Worm (Caenorhabditis elegans) whole organism, mixed stage, embryonic: ENCODE measurements around the gene glp-1.

Source experiments
- M03D4.4 ChIP-seq: sonication (generic microtip); optimal IDR thresholded peaks from 2 replicates; lab custom pipeline; 2017; ENCODE audit warnings: mild to moderate bottlenecking, missing genetic modification characterization, missing compliant biosample characterization
- bed-3 ChIP-seq: fragments of 200-800 bp; sonication (Bioruptor generic); optimal IDR thresholded peaks from 3 replicates; lab custom pipeline; 2018; ENCODE audit warnings: mild to moderate bottlenecking, missing genetic modification characterization, moderate library complexity, missing compliant biosample characterization
- blmp-1 ChIP-seq: fragments of 150-350 bp; optimal IDR thresholded peaks from 2 replicates; lab custom pipeline; 2014; ENCODE audit warnings: missing biosample characterization, missing genetic modification characterization
- ceh-39 ChIP-seq: fragments of 150-350 bp; optimal IDR thresholded peaks from 2 replicates; lab custom pipeline; 2014; ENCODE audit warnings: missing biosample characterization, missing genetic modification characterization
- ceh-43 ChIP-seq: fragments of 200-800 bp; sonication (Bioruptor generic); optimal IDR thresholded peaks from 2 replicates; lab custom pipeline; 2018; ENCODE audit warnings: mild to moderate bottlenecking, missing genetic modification characterization, moderate library complexity, missing compliant biosample characterization
- ceh-83 ChIP-seq: fragments of 200-800 bp; sonication (Bioruptor generic); optimal IDR thresholded peaks from 2 replicates; lab custom pipeline; 2018; ENCODE audit warnings: mild to moderate bottlenecking, missing genetic modification characterization, missing compliant biosample characterization
- ces-1 ChIP-seq: fragments of 150-350 bp; optimal IDR thresholded peaks from 2 replicates; lab custom pipeline; 2014; ENCODE audit warnings: missing biosample characterization, missing genetic modification reagents, missing genetic modification characterization
- cnd-1 ChIP-seq: fragments of 200-800 bp; sonication (Bioruptor generic); optimal IDR thresholded peaks from 2 replicates; lab custom pipeline; 2018; ENCODE audit warnings: mild to moderate bottlenecking, missing genetic modification characterization, missing compliant biosample characterization
- drap-1 ChIP-seq: fragments of 200-800 bp; sonication (Bioruptor generic); optimal IDR thresholded peaks from 3 replicates; lab custom pipeline; 2018; ENCODE audit warnings: mild to moderate bottlenecking, missing genetic modification characterization, missing compliant biosample characterization
- elt-1 ChIP-seq: sonication (generic microtip); optimal IDR thresholded peaks from 2 replicates; lab custom pipeline; 2017; ENCODE audit warnings: missing genetic modification characterization, mild to moderate bottlenecking, missing compliant biosample characterization, antibody characterized with exemption, moderate library complexity, borderline replicate concordance; ENCODE audit not compliant: insufficient read depth
- elt-3 ChIP-seq: fragments of 150-350 bp; optimal IDR thresholded peaks from 2 replicates; lab custom pipeline; 2014; ENCODE audit warnings: missing biosample characterization, missing genetic modification characterization
- flh-1 ChIP-seq: fragments of 200-800 bp; sonication (Bioruptor generic); optimal IDR thresholded peaks from 2 replicates; lab custom pipeline; 2018; ENCODE audit warnings: mild to moderate bottlenecking, missing genetic modification characterization, moderate library complexity, missing compliant biosample characterization
- lin-13 ChIP-seq: fragments of 150-350 bp; optimal IDR thresholded peaks from 2 replicates; lab custom pipeline; 2014; ENCODE audit warnings: missing biosample characterization, missing genetic modification characterization
- lin-32 ChIP-seq: fragments of 200-800 bp; sonication (Bioruptor generic); optimal IDR thresholded peaks from 2 replicates; lab custom pipeline; 2018; ENCODE audit warnings: mild to moderate bottlenecking, missing genetic modification characterization, missing compliant biosample characterization
- lsy-2 ChIP-seq: fragments of 150-350 bp; optimal IDR thresholded peaks from 2 replicates; lab custom pipeline; 2014; ENCODE audit warnings: missing biosample characterization, missing genetic modification characterization
- mab-5 ChIP-seq: fragments of 150-350 bp; optimal IDR thresholded peaks from 2 replicates; lab custom pipeline; 2014; ENCODE audit warnings: missing biosample characterization, missing genetic modification characterization
- mep-1 ChIP-seq: fragments of 150-350 bp; optimal IDR thresholded peaks from 2 replicates; lab custom pipeline; 2017; ENCODE audit warnings: missing biosample characterization, missing genetic modification reagents, missing genetic modification characterization, inconsistent platforms
- mls-2 ChIP-seq: sonication (generic microtip); optimal IDR thresholded peaks from 2 replicates; lab custom pipeline; 2016; ENCODE audit warnings: mild to moderate bottlenecking, missing genetic modification characterization, moderate library complexity, missing compliant biosample characterization
- nhr-12 ChIP-seq: fragments of 150-350 bp; optimal IDR thresholded peaks from 2 replicates; lab custom pipeline; 2014; ENCODE audit warnings: missing biosample characterization, missing genetic modification characterization
- nhr-2 ChIP-seq: fragments of 150-350 bp; optimal IDR thresholded peaks from 2 replicates; lab custom pipeline; 2014; ENCODE audit warnings: missing biosample characterization, missing genetic modification characterization
- nhr-237 ChIP-seq: fragments of 150-350 bp; optimal IDR thresholded peaks from 2 replicates; lab custom pipeline; 2014; ENCODE audit warnings: missing biosample characterization, missing genetic modification characterization
- nhr-28 ChIP-seq: fragments of 150-350 bp; optimal IDR thresholded peaks from 2 replicates; lab custom pipeline; 2014; ENCODE audit warnings: missing biosample characterization, missing genetic modification characterization
- sem-2 ChIP-seq: fragments of 200-800 bp; sonication (Bioruptor generic); optimal IDR thresholded peaks from 2 replicates; lab custom pipeline; 2018; ENCODE audit warnings: mild to moderate bottlenecking, missing genetic modification characterization, missing compliant biosample characterization
- snpc-4 ChIP-seq: fragments of 150-350 bp; optimal IDR thresholded peaks from 2 replicates; lab custom pipeline; 2014; ENCODE audit warnings: missing biosample characterization, missing genetic modification characterization
- tbx-8 ChIP-seq: fragments of 200-800 bp; sonication (Bioruptor generic); optimal IDR thresholded peaks from 2 replicates; lab custom pipeline; 2018; ENCODE audit warnings: mild to moderate bottlenecking, missing genetic modification characterization, moderate library complexity, missing compliant biosample characterization
- unc-120 ChIP-seq: sonication (generic microtip); optimal IDR thresholded peaks from 2 replicates; lab custom pipeline; 2017; ENCODE audit warnings: missing genetic modification characterization, missing compliant biosample characterization; ENCODE audit not compliant: poor library complexity, severe bottlenecking
- unc-39 ChIP-seq: fragments of 150-350 bp; optimal IDR thresholded peaks from 2 replicates; lab custom pipeline; 2014; ENCODE audit warnings: missing biosample characterization, missing genetic modification characterization
- unc-62 ChIP-seq: fragments of 150-350 bp; optimal IDR thresholded peaks from 2 replicates; lab custom pipeline; 2014; ENCODE audit warnings: missing biosample characterization, missing genetic modification reagents, missing genetic modification characterization
- ztf-11 ChIP-seq: fragments of 150-350 bp; optimal IDR thresholded peaks from 2 replicates; lab custom pipeline; 2014; ENCODE audit warnings: missing biosample characterization, missing genetic modification characterization

Gene glp-1

DNA sequence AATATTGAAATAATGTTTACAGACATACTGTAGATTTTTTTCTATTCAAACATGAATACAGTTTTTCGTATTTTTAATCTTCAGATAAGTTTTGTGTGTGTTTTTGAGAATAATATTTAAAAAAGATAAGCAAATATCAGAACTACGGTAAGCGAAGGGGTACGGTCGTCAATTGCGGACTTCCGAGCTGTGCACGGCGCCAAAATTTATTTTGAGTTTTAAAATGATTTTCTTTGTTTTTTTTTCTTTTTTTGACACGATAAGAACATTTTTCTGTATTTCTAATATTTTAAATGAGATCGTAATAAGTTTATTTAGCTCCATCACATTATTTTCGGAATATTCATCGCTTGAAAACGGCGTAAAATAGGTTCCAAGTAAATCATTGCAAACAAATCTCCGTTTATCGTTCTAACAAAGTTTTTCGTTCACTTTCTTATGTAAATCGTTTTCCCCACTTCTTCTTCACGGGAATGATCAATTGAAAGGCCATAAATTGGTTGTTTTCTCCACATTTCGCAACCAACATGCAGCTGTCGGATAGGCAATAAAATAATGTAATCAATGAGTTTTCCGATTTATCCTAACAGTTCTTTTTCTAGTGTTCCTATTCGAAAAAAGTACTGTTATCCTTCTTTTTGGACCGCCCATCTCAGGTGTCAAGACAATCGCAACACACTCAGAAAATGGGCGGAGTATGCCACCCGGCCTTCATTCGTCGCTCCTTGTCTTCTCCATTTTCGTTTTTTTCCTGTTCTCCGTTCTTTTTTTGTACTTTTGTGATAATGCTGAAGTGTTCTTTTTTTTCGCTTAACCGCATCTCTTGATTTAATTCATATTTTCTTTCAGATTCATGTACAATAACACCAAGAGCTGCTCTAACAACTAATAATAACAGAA is at the start of gene glp-1:
Gene glp-1 (plus strand): TSS at position 850 of the 900 bp plus-strand sequence.
- no peak for TF ChIP-seq tbx-8 (GFP tag; lab: Kevin White, UChicago)
- TF ChIP-seq mab-5 (tag; lab: Kevin White, UChicago): no peak
- no peak for TF ChIP-seq blmp-1 (tag; lab: Kevin White, UChicago)
- TF ChIP-seq ztf-11: no peak
- no peak for TF ChIP-seq bed-3
- TF ChIP-seq unc-120 (tag; lab: Kevin White, UChicago): no peak
- no peak for TF ChIP-seq mep-1 (tag; lab: Kevin White, UChicago)
- TF ChIP-seq mls-2: no peak
- TF ChIP-seq M03D4.4 (tag; lab: Kevin White, UChicago): no peak
- TF ChIP-seq lin-32 (GFP tag; lab: Kevin White, UChicago): no peak
- no peak for TF ChIP-seq flh-1 (GFP tag; lab: Kevin White, UChicago)

DNA sequence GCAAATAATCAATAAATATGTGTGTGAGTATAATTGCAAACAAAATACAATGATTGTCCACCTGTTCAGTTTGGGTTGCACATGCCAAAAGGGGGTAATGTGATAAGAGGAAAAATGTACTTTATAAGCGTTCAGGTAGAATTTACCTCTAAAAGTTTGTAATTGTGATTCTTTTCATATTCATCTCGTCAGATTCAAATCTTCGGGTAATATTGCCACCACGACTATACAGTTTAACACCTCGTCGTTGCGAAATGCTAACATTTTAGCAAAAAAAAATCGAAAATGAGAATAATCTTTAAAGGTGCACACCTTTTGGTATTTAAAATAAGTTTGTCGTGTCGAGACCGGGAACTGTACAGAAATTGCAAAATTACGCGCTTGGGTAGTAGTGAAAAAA is 48.8 kb upstream of the glp-1 start, which contains the start of gene nac-2:
Gene nac-2 (minus strand): TSS at position 101 of the 400 bp plus-strand sequence.
- no peak for TF ChIP-seq cnd-1 (tag; lab: Kevin White, UChicago)
- TF ChIP-seq ceh-39 (tag; lab: Kevin White, UChicago): no peak
- TF ChIP-seq sem-2 (GFP tag; lab: Kevin White, UChicago): no peak

DNA sequence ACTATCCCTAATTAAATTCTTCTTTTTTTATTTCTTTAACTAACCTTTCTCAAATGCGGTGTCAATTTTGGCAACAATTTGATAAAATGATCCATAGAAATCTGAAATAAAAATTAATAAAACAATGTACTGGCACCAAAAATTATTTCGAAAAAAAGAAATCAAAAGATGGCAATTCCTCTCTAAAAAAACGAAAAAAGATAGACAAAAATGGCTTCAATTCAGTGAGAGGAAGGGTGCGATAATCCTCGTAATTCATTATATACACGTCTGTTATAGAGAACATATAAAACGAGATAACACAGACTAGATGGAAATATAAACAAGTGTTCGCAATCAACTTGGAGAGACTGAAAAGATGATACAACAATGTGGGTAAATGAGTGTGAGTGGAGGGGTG is 46.2 kb upstream of the glp-1 start, which contains the start of gene R107.2:
Gene R107.2 (minus strand): TSS at position 101 of the 400 bp plus-strand sequence.
- TF ChIP-seq unc-120 (tag; lab: Kevin White, UChicago) (no peak), cnd-1 (tag; lab: Kevin White, UChicago) (no peak), nhr-28 (no peak), ceh-39 (tag; lab: Kevin White, UChicago) (no peak), unc-39 (tag; lab: Kevin White, UChicago) (no peak), bed-3 (no peak), mep-1 (tag; lab: Kevin White, UChicago) (no peak), ces-1 (GFP tag; lab: Kevin White, UChicago) (no peak), lin-13 (tag; lab: Kevin White, UChicago) (no peak), sem-2 (GFP tag; lab: Kevin White, UChicago) (no peak), ceh-43 (GFP tag; lab: Kevin White, UChicago) (no peak)

- TF ChIP-seq elt-1 (tag; lab: Kevin White, UChicago) (no peak), nhr-12 (no peak), drap-1 (GFP tag; lab: Kevin White, UChicago) (no peak), mab-5 (tag; lab: Kevin White, UChicago) (no peak), ceh-83 (GFP tag; lab: Kevin White, UChicago) (no peak), mls-2 (no peak), flh-1 (GFP tag; lab: Kevin White, UChicago) (no peak), nhr-28 (no peak), ceh-39 (tag; lab: Kevin White, UChicago) (no peak), nhr-237 (tag; lab: Kevin White, UChicago) (no peak), M03D4.4 (tag; lab: Kevin White, UChicago) (no peak), ces-1 (GFP tag; lab: Kevin White, UChicago) (no peak), unc-62 (GFP tag; lab: Kevin White, UChicago) (no peak), elt-3 (tag; lab: Kevin White, UChicago) (no peak), lsy-2 (tag; lab: Kevin White, UChicago) (no peak)
- TF ChIP-seq, all 35 proteins: peak for 0
Measured at ce11 chrIII:9047260-9047659, 44.8 kb upstream of the glp-1 start.

ce11 chrIII:9050600-9050999 is 41.4 kb upstream of the glp-1 start, which contains the start of gene ikke-1:
ikke-1 (minus strand) TSS chrIII:9050700.
- TF ChIP-seq ces-1 (GFP tag; lab: Kevin White, UChicago) (no peak), mls-2 (no peak), nhr-2 (tag; lab: Kevin White, UChicago) (peak; percentile 11), bed-3 (no peak), snpc-4 (tag; lab: Kevin White, UChicago) (no peak), elt-1 (tag; lab: Kevin White, UChicago) (no peak), M03D4.4 (tag; lab: Kevin White, UChicago) (no peak)
